Fruit fly (Drosophila melanogaster) whole organism, pupa: Measurements from ENCODE around the gene CG18808.

ENCODE experiments used
- CG10348 ChIP-seq: fragments of 200-800 bp; sonication (Bioruptor generic); IDR thresholded peaks from 2 replicates; pipeline ENCODE4 v1.3.6; 2022; ENCODE audit warnings: missing biosample characterization, missing genetic modification characterization
- CG12605 ChIP-seq: fragments of 200-800 bp; sonication (Bioruptor generic); IDR thresholded peaks from 2 replicates; pipeline ENCODE4 v1.3.6; 2022; ENCODE audit warnings: missing biosample characterization, missing genetic modification characterization
- CG13204 ChIP-seq: fragments of 200-800 bp; sonication (Bioruptor generic); optimal IDR thresholded peaks from 2 replicates; lab custom pipeline; 2018; ENCODE audit warnings: missing biosample characterization, mild to moderate bottlenecking, missing genetic modification characterization, moderate library complexity
- CG14655 ChIP-seq: fragments of 200-800 bp; sonication (Bioruptor generic); optimal IDR thresholded peaks from 3 replicates; lab custom pipeline; 2017; ENCODE audit warnings: mild to moderate bottlenecking, missing biosample characterization, missing genetic modification reagents, missing genetic modification characterization
- CG15710 ChIP-seq: fragments of 200-800 bp; sonication (Bioruptor generic); optimal IDR thresholded peaks from 2 replicates; lab custom pipeline; 2018; ENCODE audit warnings: missing biosample characterization, mild to moderate bottlenecking, missing genetic modification characterization, moderate library complexity
- CG17806 ChIP-seq: fragments of 200-800 bp; sonication (Bioruptor generic); optimal IDR thresholded peaks from 2 replicates; lab custom pipeline; 2018; ENCODE audit warnings: missing biosample characterization, mild to moderate bottlenecking, missing genetic modification characterization, moderate library complexity
- CG32121 ChIP-seq: fragments of 200-800 bp; sonication (Bioruptor generic); IDR thresholded peaks from 2 replicates; pipeline ENCODE4 v1.3.6; 2022; ENCODE audit warnings: missing biosample characterization, missing genetic modification characterization
- CG34367 ChIP-seq: fragments of 200-800 bp; sonication (Bioruptor generic); optimal IDR thresholded peaks from 2 replicates; lab custom pipeline; 2018; ENCODE audit warnings: missing biosample characterization, mild to moderate bottlenecking, missing genetic modification characterization
- CG4496 ChIP-seq: fragments of 200-800 bp; sonication (Bioruptor generic); IDR thresholded peaks from 3 replicates; pipeline ENCODE4 v1.3.6; 2022; ENCODE audit warnings: missing biosample characterization, missing genetic modification characterization
- CG8159 ChIP-seq: fragments of 200-800 bp; sonication (Bioruptor generic); optimal IDR thresholded peaks from 3 replicates; lab custom pipeline; 2018; ENCODE audit warnings: missing biosample characterization, mild to moderate bottlenecking, missing genetic modification characterization, moderate library complexity
- CG8301 ChIP-seq: fragments of 200-800 bp; sonication (Bioruptor generic); optimal IDR thresholded peaks from 2 replicates; lab custom pipeline; 2018; ENCODE audit warnings: missing biosample characterization, mild to moderate bottlenecking, missing genetic modification characterization
- CG9948 ChIP-seq: fragments of 200-800 bp; sonication (Bioruptor generic); optimal IDR thresholded peaks from 2 replicates; lab custom pipeline; 2018; ENCODE audit warnings: missing biosample characterization, mild to moderate bottlenecking, missing genetic modification characterization, moderate library complexity
- D1 ChIP-seq: fragments of 200-800 bp; sonication (Bioruptor generic); optimal IDR thresholded peaks from 2 replicates; lab custom pipeline; 2018; ENCODE audit warnings: missing biosample characterization, mild to moderate bottlenecking, missing genetic modification characterization, moderate library complexity
- EcR ChIP-seq: fragments of 200-800 bp; sonication (Bioruptor generic); optimal IDR thresholded peaks from 3 replicates; lab custom pipeline; 2019; ENCODE audit warnings: missing biosample characterization, missing genetic modification characterization, mild to moderate bottlenecking, moderate library complexity, missing genetic modification reagents
- Ets98B ChIP-seq: fragments of 200-800 bp; sonication (Bioruptor generic); IDR thresholded peaks from 2 replicates; pipeline ENCODE4 v1.3.6; 2022; ENCODE audit warnings: missing biosample characterization, missing genetic modification characterization
- Pif1A ChIP-seq: fragments of 200-800 bp; sonication (Bioruptor generic); optimal IDR thresholded peaks from 3 replicates; lab custom pipeline; 2016; ENCODE audit warnings: missing biosample characterization, missing genetic modification characterization
- Pif1B ChIP-seq: fragments of 200-800 bp; sonication (Bioruptor generic); optimal IDR thresholded peaks from 3 replicates; lab custom pipeline; 2016; ENCODE audit warnings: missing biosample characterization, missing genetic modification characterization
- Snoo ChIP-seq: fragments of 200-800 bp; sonication (Bioruptor generic); optimal IDR thresholded peaks from 3 replicates; lab custom pipeline; 2017; ENCODE audit warnings: missing biosample characterization, mild to moderate bottlenecking, missing genetic modification characterization, inconsistent platforms
- fd96Ca ChIP-seq: fragments of 200-800 bp; sonication (Bioruptor generic); IDR thresholded peaks from 3 replicates; pipeline ENCODE4 v1.3.6; 2022; ENCODE audit warnings: missing biosample characterization, missing genetic modification characterization
- gl ChIP-seq: fragments of 200-800 bp; sonication (Bioruptor generic); optimal IDR thresholded peaks from 2 replicates; lab custom pipeline; 2018; ENCODE audit warnings: missing biosample characterization, mild to moderate bottlenecking, missing genetic modification characterization
- rn ChIP-seq: fragments of 200-800 bp; sonication (Bioruptor generic); IDR thresholded peaks from 2 replicates; pipeline ENCODE4 v1.3.6; 2022; ENCODE audit warnings: missing biosample characterization, missing genetic modification characterization

CG18808 gene

DNA sequence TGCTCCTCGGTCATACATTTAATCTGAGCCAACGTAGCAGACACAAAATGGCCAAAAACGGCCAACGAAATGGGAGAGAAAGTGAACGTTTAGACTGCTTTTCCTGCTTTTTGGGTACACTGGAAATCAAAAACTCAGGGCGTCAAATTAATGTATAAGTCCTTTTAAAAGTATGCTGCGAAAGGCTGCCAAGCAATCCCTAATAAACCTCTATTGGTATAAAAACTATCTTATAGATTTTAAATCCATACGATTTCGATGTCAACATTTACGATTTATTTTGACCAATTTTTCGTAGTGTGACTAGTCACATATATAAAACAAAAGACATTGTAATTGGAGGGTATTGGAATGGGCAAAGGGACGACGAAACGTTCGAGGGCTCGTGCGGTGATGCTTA, 37.6 kb upstream of the CG18808 start:
- TF ChIP-seq rn (GFP tag; lab: Robert Waterston, UW) (no peak), EcR (GFP tag; lab: Kevin White, UChicago) (no peak)

DNA sequence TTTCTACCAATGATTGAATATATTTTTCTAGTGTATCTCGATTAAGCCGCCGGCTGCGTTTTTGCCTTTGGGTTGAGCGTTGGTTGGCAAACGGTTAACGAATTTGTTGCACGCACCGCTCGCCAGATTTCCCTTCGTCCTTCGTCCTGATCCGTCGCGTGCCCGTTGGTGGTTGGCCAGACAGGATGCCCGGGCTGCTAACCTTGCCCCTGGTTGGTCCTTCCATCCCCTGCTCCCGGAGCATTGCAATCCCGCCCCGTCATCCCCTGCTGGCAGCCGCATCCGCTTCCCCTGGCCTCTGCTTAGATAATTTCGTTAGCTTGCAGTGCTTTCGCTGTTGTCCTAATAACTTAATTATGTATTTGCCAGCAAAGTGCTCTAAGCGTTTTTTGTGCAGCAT, 36.2 kb upstream of the CG18808 start:
- no peak for TF ChIP-seq CG15710 (tag; lab: Kevin White, UChicago)
- TF ChIP-seq Snoo (tag; lab: Kevin White, UChicago), result no peak
- no peak for TF ChIP-seq CG13204 (GFP tag; lab: Kevin White, UChicago)
- no peak for TF ChIP-seq D1 (tag; lab: Kevin White, UChicago)
- no peak for TF ChIP-seq fd96Ca (GFP tag; lab: Robert Waterston, UW)
- no peak for TF ChIP-seq EcR (GFP tag; lab: Kevin White, UChicago)
- no peak for TF ChIP-seq CG12605 (GFP tag; lab: Robert Waterston, UW)
- TF ChIP-seq gl (tag; lab: Kevin White, UChicago), result no peak
- no peak for TF ChIP-seq rn (GFP tag; lab: Robert Waterston, UW)
- no peak for TF ChIP-seq CG32121

DNA sequence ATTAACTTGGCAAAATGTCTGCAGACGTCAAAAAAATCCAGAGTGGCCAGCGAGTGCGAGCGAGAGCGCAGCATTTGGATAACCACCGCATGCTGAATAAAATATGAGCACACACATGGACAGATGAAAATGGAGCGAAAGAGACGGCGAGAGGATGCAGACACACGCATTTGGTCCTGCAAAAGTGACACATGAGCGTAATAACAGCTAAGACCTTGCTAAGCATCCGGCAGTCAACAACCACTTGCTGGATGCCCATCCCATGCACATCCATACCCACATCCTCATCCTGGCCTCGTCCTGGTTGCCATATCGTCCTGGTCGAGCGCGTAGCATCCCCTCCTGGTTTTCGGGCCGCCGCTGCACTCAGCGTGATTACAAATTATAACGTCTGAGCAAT, 35.5 kb upstream of the CG18808 start:
- TF ChIP-seq CG15710 (tag; lab: Kevin White, UChicago), result no peak

DNA sequence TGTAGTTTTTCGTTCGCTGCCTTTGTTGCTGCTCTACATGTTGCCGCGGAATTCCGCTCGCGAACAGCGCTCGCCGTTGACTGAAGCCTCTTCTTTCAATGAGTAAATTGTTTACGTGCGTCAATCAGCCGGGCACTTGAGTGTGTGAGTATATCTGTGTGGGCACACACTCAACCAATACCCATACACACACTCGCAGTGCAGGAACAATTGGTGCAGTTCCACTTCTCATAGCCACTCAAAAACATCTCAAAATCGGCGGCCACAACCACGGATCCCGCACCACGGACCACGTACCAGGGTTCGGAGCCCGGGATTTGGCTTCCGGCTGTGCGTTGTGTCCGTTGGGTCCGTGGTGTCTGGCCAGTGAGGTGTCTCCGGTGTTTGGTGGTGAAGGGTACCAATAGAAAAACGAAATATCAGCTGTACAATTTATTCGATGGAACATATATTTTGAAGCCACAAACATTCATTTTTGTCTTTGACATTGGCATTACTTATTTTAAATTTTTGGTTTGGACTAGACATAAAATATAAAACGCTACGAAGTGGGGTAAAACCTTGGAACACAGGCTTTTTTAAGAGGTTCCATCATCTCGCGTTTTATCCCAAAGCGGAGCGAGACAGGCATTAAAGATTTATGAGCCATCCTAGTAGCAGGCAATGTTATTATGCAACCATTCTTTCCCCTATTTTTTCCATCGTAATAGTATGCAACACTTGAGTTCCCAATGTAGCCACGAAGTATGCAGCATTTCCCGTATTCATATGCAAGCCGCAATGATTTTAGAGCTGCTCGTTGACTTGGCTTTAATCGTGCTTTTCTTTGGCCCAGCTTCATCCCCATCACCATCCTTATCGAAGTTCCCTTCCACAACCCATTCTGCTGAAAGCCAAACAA, 33.1 kb upstream of the CG18808 start, which contains the start of gene CG13707:
Gene CG13707, minus strand, starts transcription at position 70 of the 901 bp plus-strand sequence.
- TF ChIP-seq CG12605 (GFP tag; lab: Robert Waterston, UW), result peak; percentile 23; the same call in 1 of the 2 replicates
- TF ChIP-seq CG32121, result peak; percentile 60
- 0 out of 3 replicates have a peak, but pooled peaks have one; percentile 36 for TF ChIP-seq fd96Ca (GFP tag; lab: Robert Waterston, UW)
- TF ChIP-seq CG8301 (tag; lab: Kevin White, UChicago), result no peak

DNA sequence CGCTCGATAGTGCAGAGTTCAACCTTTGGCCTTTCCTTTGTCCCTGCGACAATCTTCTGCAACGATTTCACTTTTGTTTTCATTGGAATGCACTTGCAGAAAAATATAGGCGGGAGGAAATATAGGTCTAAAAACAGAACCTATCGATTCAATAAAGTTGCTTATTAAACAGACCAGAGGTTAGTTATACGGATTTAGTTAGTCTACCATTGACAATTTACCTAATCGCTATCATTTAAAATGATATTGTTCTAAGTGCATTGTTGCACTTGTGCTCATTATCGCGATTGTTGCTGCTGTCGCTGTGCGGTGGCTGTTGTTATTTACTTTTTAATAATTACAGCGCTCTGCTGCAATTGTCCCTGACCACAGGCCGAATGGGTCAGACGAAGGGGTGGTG, 29.1 kb upstream of the CG18808 start:
- TF ChIP-seq CG9948 (tag; lab: Kevin White, UChicago), result peak; percentile 72
- no peak for TF ChIP-seq CG10348
- peak; percentile 62; the same call in 2 of the 3 replicates for TF ChIP-seq fd96Ca (GFP tag; lab: Robert Waterston, UW)
- peak; percentile 85 for TF ChIP-seq CG34367 (tag; lab: Kevin White, UChicago)
- no peak for TF ChIP-seq Snoo (tag; lab: Kevin White, UChicago)
- peak; percentile 83 for TF ChIP-seq CG14655 (GFP tag; lab: Kevin White, UChicago)
- TF ChIP-seq EcR (GFP tag; lab: Kevin White, UChicago), result peak; percentile 62
- TF ChIP-seq CG17806 (tag; lab: Kevin White, UChicago), result peak; percentile 84
- TF ChIP-seq D1 (tag; lab: Kevin White, UChicago), result no peak
- peak; percentile 63 for TF ChIP-seq Pif1A
- TF ChIP-seq CG12605 (GFP tag; lab: Robert Waterston, UW), result peak; percentile 56
- peak; percentile 79 for TF ChIP-seq CG8301 (tag; lab: Kevin White, UChicago)
- TF ChIP-seq CG15710 (tag; lab: Kevin White, UChicago), result peak; percentile 79
- TF ChIP-seq rn (GFP tag; lab: Robert Waterston, UW), result no peak
- peak; percentile 44; the same call in 1 of the 2 replicates for TF ChIP-seq CG32121
- TF ChIP-seq CG8159 (tag; lab: Kevin White, UChicago), result peak; percentile 87
- TF ChIP-seq Ets98B (GFP tag; lab: Robert Waterston, UW), result peak; percentile 56
- TF ChIP-seq CG4496 (GFP tag; lab: Robert Waterston, UW), result peak; percentile 74
- peak; percentile 39 for TF ChIP-seq CG13204 (GFP tag; lab: Kevin White, UChicago)
- peak; percentile 67 for TF ChIP-seq Pif1B (GFP tag; lab: Kevin White, UChicago)
- TF ChIP-seq gl (tag; lab: Kevin White, UChicago), result peak; percentile 81

DNA sequence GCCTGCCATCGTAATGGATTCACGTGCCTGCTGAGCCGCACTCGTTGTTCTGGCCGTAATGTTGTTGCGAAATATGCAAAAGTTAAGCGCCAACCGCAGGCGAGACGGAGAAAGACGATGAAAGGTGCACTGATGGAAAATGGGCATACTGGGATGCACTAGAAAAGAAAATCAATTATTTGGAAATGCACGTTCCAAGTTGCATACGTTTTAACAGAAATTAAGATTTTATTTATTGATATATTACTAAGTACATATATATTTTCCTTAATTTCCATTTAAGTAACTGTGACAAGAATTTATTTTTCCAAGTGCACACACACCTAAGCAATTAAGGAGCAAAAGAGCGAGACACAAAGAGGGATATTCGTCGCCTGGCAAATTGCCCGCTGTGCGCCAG, 27.8 kb upstream of the CG18808 start:
- peak; percentile 32; the same call in 1 of the 2 replicates for TF ChIP-seq Ets98B (GFP tag; lab: Robert Waterston, UW)
- TF ChIP-seq CG4496 (GFP tag; lab: Robert Waterston, UW), result 0 out of 3 replicates have a peak, but pooled peaks have one; percentile 22
- TF ChIP-seq CG34367 (tag; lab: Kevin White, UChicago), result no peak
- TF ChIP-seq CG8159 (tag; lab: Kevin White, UChicago), result peak; percentile 37
- TF ChIP-seq CG32121, result no peak
- TF ChIP-seq CG8301 (tag; lab: Kevin White, UChicago), result peak; percentile 38
- TF ChIP-seq EcR (GFP tag; lab: Kevin White, UChicago), result no peak
- peak; percentile 57 for TF ChIP-seq CG14655 (GFP tag; lab: Kevin White, UChicago)
- TF ChIP-seq CG17806 (tag; lab: Kevin White, UChicago), result peak; percentile 15
- TF ChIP-seq CG15710 (tag; lab: Kevin White, UChicago), result peak; percentile 22
- TF ChIP-seq, all 21 proteins: peak for 7
